Fruit fly (Drosophila melanogaster) whole organism, prepupa: ENCODE measurements around the gene CG32720.

Experiments
- Blimp-1 ChIP-seq: fragments of 200-800 bp; sonication (Bioruptor generic); optimal IDR thresholded peaks from 3 replicates; lab custom pipeline; 2017; ENCODE audit warnings: missing biosample characterization, missing genetic modification characterization, mild to moderate bottlenecking, moderate library complexity, missing genetic modification reagents
- CG10631 ChIP-seq: fragments of 200-800 bp; sonication (Bioruptor generic); optimal IDR thresholded peaks from 2 replicates; lab custom pipeline; 2016; ENCODE audit warnings: missing biosample characterization, missing genetic modification characterization
- CG11902 ChIP-seq: fragments of 200-800 bp; sonication (Bioruptor generic); optimal IDR thresholded peaks from 3 replicates; lab custom pipeline; 2016; ENCODE audit warnings: missing biosample characterization, missing genetic modification characterization
- CG1621 ChIP-seq: fragments of 200-800 bp; sonication (Bioruptor generic); optimal IDR thresholded peaks from 3 replicates; lab custom pipeline; 2018; ENCODE audit warnings: missing biosample characterization, mild to moderate bottlenecking, missing genetic modification characterization
- CG31627 ChIP-seq: fragments of 200-800 bp; sonication (Bioruptor generic); optimal IDR thresholded peaks from 3 replicates; lab custom pipeline; 2016; ENCODE audit warnings: missing biosample characterization, missing genetic modification characterization
- CG32006 ChIP-seq: fragments of 200-800 bp; sonication (Bioruptor generic); optimal IDR thresholded peaks from 3 replicates; lab custom pipeline; 2017; ENCODE audit warnings: missing biosample characterization, mild to moderate bottlenecking, missing genetic modification characterization
- CG34406 ChIP-seq: fragments of 200-800 bp; sonication (Bioruptor generic); optimal IDR thresholded peaks from 3 replicates; lab custom pipeline; 2016; ENCODE audit warnings: missing biosample characterization, missing genetic modification characterization
- CG4318 ChIP-seq: fragments of 200-800 bp; sonication (Bioruptor generic); optimal IDR thresholded peaks from 3 replicates; lab custom pipeline; 2017; ENCODE audit warnings: missing biosample characterization, mild to moderate bottlenecking, missing genetic modification characterization
- CG6163 ChIP-seq: fragments of 200-800 bp; sonication (Bioruptor generic); IDR thresholded peaks from 3 replicates; pipeline ENCODE4 v1.3.6; 2022; ENCODE audit warnings: missing biosample characterization, missing genetic modification characterization
- CG6276 ChIP-seq: fragments of 200-800 bp; sonication (Bioruptor generic); optimal IDR thresholded peaks from 2 replicates; lab custom pipeline; 2017; ENCODE audit warnings: missing biosample characterization, mild to moderate bottlenecking, missing genetic modification characterization
- CG6854 ChIP-seq: fragments of 200-800 bp; sonication (Bioruptor generic); optimal IDR thresholded peaks from 2 replicates; lab custom pipeline; 2017; ENCODE audit warnings: missing biosample characterization, mild to moderate bottlenecking, missing genetic modification characterization
- CG8119 ChIP-seq: fragments of 200-800 bp; sonication (Bioruptor generic); IDR thresholded peaks from 3 replicates; pipeline ENCODE4 v1.3.6; 2022; ENCODE audit warnings: missing biosample characterization, missing genetic modification characterization
- CG8319 ChIP-seq: fragments of 200-800 bp; sonication (Bioruptor generic); optimal IDR thresholded peaks from 3 replicates; lab custom pipeline; 2016; ENCODE audit warnings: missing biosample characterization, missing genetic modification characterization
- CG8632 ChIP-seq: fragments of 200-800 bp; sonication (Bioruptor generic); optimal IDR thresholded peaks from 3 replicates; lab custom pipeline; 2016; ENCODE audit warnings: missing biosample characterization, missing genetic modification characterization
- CG9139 ChIP-seq: fragments of 200-800 bp; sonication (Bioruptor generic); optimal IDR thresholded peaks from 3 replicates; lab custom pipeline; 2017; ENCODE audit warnings: missing biosample characterization, mild to moderate bottlenecking, missing genetic modification characterization
- Eip75B ChIP-seq: fragments of 200-800 bp; sonication (Bioruptor generic); optimal IDR thresholded peaks from 3 replicates; lab custom pipeline; 2016; ENCODE audit warnings: missing biosample characterization, missing genetic modification characterization
- Eip78C ChIP-seq: fragments of 200-800 bp; sonication (Bioruptor generic); peaks from one replicate; lab custom pipeline; 2016; ENCODE audit warnings: missing biosample characterization, missing genetic modification characterization
- Ets21C ChIP-seq: fragments of 200-800 bp; sonication (Bioruptor generic); optimal IDR thresholded peaks from 3 replicates; lab custom pipeline; 2016; ENCODE audit warnings: missing biosample characterization, missing genetic modification characterization
- Gug ChIP-seq: fragments of 200-800 bp; sonication (Bioruptor generic); IDR thresholded peaks from 2 replicates; pipeline ENCODE4 v1.3.6; 2022; ENCODE audit warnings: missing biosample characterization, missing genetic modification characterization
- Hr39 ChIP-seq: fragments of 200-800 bp; sonication (Bioruptor generic); optimal IDR thresholded peaks from 2 replicates; lab custom pipeline; 2016; ENCODE audit warnings: missing biosample characterization, missing genetic modification characterization
- Hr4 ChIP-seq: fragments of 200-800 bp; sonication (Bioruptor generic); optimal IDR thresholded peaks from 3 replicates; lab custom pipeline; 2016; ENCODE audit warnings: missing biosample characterization, missing genetic modification characterization
- Lpt ChIP-seq: fragments of 200-800 bp; sonication (Bioruptor generic); optimal IDR thresholded peaks from 3 replicates; lab custom pipeline; 2016; ENCODE audit warnings: missing biosample characterization, missing genetic modification characterization
- Met ChIP-seq: fragments of 200-800 bp; sonication (Bioruptor generic); optimal IDR thresholded peaks from 3 replicates; lab custom pipeline; 2016; ENCODE audit warnings: missing biosample characterization, missing genetic modification characterization
- Smox ChIP-seq: fragments of 200-800 bp; sonication (Bioruptor generic); optimal IDR thresholded peaks from 3 replicates; lab custom pipeline; 2016; ENCODE audit warnings: missing biosample characterization, missing genetic modification characterization
- Sox102F ChIP-seq: fragments of 200-800 bp; sonication (Bioruptor generic); optimal IDR thresholded peaks from 2 replicates; lab custom pipeline; 2016; ENCODE audit warnings: missing biosample characterization, mild to moderate bottlenecking, missing genetic modification characterization
- Sox14 ChIP-seq: fragments of 200-800 bp; sonication (Bioruptor generic); optimal IDR thresholded peaks from 3 replicates; lab custom pipeline; 2016; ENCODE audit warnings: missing biosample characterization, missing genetic modification characterization
- Sox15 ChIP-seq: fragments of 200-800 bp; sonication (Bioruptor generic); optimal IDR thresholded peaks from 3 replicates; lab custom pipeline; 2016; ENCODE audit warnings: missing biosample characterization, missing genetic modification characterization
- acj6 ChIP-seq: fragments of 200-800 bp; sonication (Bioruptor generic); optimal IDR thresholded peaks from 3 replicates; lab custom pipeline; 2016; ENCODE audit warnings: missing biosample characterization, missing genetic modification characterization
- dsx ChIP-seq: fragments of 200-800 bp; optimal IDR thresholded peaks from 3 replicates; lab custom pipeline; 2019; ENCODE audit warnings: missing biosample characterization, mild to moderate bottlenecking, missing genetic modification characterization, moderate library complexity; ENCODE audit not compliant: poor library complexity, severe bottlenecking
- eg ChIP-seq: fragments of 200-800 bp; sonication (Bioruptor generic); IDR thresholded peaks from 3 replicates; pipeline ENCODE4 v1.3.6; 2022; ENCODE audit warnings: missing biosample characterization, missing genetic modification characterization
- fd59A ChIP-seq: fragments of 200-800 bp; sonication (Bioruptor generic); optimal IDR thresholded peaks from 2 replicates; lab custom pipeline; 2017; ENCODE audit warnings: missing biosample characterization, mild to moderate bottlenecking, missing genetic modification characterization, missing genetic modification reagents
- fkh ChIP-seq: fragments of 200-800 bp; sonication (Bioruptor generic); optimal IDR thresholded peaks from 3 replicates; lab custom pipeline; 2017; ENCODE audit warnings: missing biosample characterization, mild to moderate bottlenecking, missing genetic modification characterization, moderate library complexity
- lz ChIP-seq: fragments of 200-800 bp; sonication (Bioruptor generic); optimal IDR thresholded peaks from 3 replicates; lab custom pipeline; 2016; ENCODE audit warnings: missing biosample characterization, missing genetic modification characterization
- pdm3 ChIP-seq: fragments of 200-800 bp; sonication (Bioruptor generic); optimal IDR thresholded peaks from 3 replicates; lab custom pipeline; 2016; ENCODE audit warnings: missing biosample characterization, missing genetic modification characterization
- svp ChIP-seq: fragments of 200-800 bp; sonication (Bioruptor generic); peaks from one replicate; lab custom pipeline; 2016; ENCODE audit warnings: missing biosample characterization, missing genetic modification characterization

Gene CG32720

dm6 chrX:7490927-7491326 is 45.8 kb downstream of the CG32720 start (continued):
- TF ChIP-seq Smox (GFP tag; lab: Kevin White, UChicago) = peak; percentile 57
- no peak for TF ChIP-seq fkh
- 0 out of 2 replicates have a peak, but pooled peaks have one; percentile 29 for TF ChIP-seq Gug
- peak; percentile 66 for TF ChIP-seq fd59A (GFP tag; lab: Kevin White, UChicago)
- peak; percentile 53 for TF ChIP-seq CG34406 (GFP tag; lab: Kevin White, UChicago)
- TF ChIP-seq Eip78C (GFP tag; lab: Kevin White, UChicago) = peak; percentile 77
- TF ChIP-seq CG6854 (GFP tag; lab: Kevin White, UChicago) = no peak
- TF ChIP-seq CG8119 (GFP tag; lab: Robert Waterston, UW) = no peak; the same call in 2 of the 3 replicates
- TF ChIP-seq Lpt = no peak
- TF ChIP-seq Hr39 (GFP tag; lab: Kevin White, UChicago) = peak; percentile 60
- peak; percentile 16 for TF ChIP-seq Ets21C (GFP tag; lab: Kevin White, UChicago)
- TF ChIP-seq CG1621 = peak; percentile 65
- peak; percentile 40 for TF ChIP-seq Sox14 (GFP tag; lab: Kevin White, UChicago)
- no peak for TF ChIP-seq Blimp-1 (GFP tag; lab: Kevin White, UChicago)
- TF ChIP-seq Met (GFP tag; lab: Kevin White, UChicago) = peak; percentile 67
- TF ChIP-seq CG32006 (GFP tag; lab: Kevin White, UChicago) = peak; percentile 51
- TF ChIP-seq CG4318 = no peak
- TF ChIP-seq CG6163 = peak; percentile 80
- TF ChIP-seq CG31627 = peak; percentile 41
- TF ChIP-seq CG10631 = peak; percentile 70
- peak; percentile 41 for TF ChIP-seq CG9139
- TF ChIP-seq Eip75B (GFP tag; lab: Kevin White, UChicago) = peak; percentile 47
- TF ChIP-seq pdm3 (GFP tag; lab: Kevin White, UChicago) = peak; percentile 59

- TF ChIP-seq CG8319 (GFP tag; lab: Kevin White, UChicago) = no peak
- TF ChIP-seq Lpt = no peak
- TF ChIP-seq Sox15 (GFP tag; lab: Kevin White, UChicago) = no peak
- no peak for TF ChIP-seq CG11902 (GFP tag; lab: Kevin White, UChicago)
- TF ChIP-seq Eip75B (GFP tag; lab: Kevin White, UChicago) = no peak
- no peak for TF ChIP-seq CG8632 (GFP tag; lab: Kevin White, UChicago)
- no peak for TF ChIP-seq Blimp-1 (GFP tag; lab: Kevin White, UChicago)
- TF ChIP-seq Sox14 (GFP tag; lab: Kevin White, UChicago) = no peak
- TF ChIP-seq CG6276 (GFP tag; lab: Kevin White, UChicago) = no peak
- no peak for TF ChIP-seq Hr4 (GFP tag; lab: Kevin White, UChicago)
- no peak for TF ChIP-seq eg (GFP tag; lab: Robert Waterston, UW)
- TF ChIP-seq Hr39 (GFP tag; lab: Kevin White, UChicago) = no peak
- TF ChIP-seq Smox (GFP tag; lab: Kevin White, UChicago) = no peak
- no peak for TF ChIP-seq acj6 (GFP tag; lab: Kevin White, UChicago)
- no peak for TF ChIP-seq dsx (GFP tag; lab: Kevin White, UChicago)
- no peak for TF ChIP-seq Sox102F (GFP tag; lab: Kevin White, UChicago)
- TF ChIP-seq svp (GFP tag; lab: Kevin White, UChicago) = no peak
- no peak for TF ChIP-seq lz (GFP tag; lab: Kevin White, UChicago)
Measured at dm6 chrX:7488254-7488653, 48.5 kb downstream of the CG32720 start.

- peak; percentile 27 for TF ChIP-seq Eip78C (GFP tag; lab: Kevin White, UChicago)
- no peak for TF ChIP-seq Gug
Measured at dm6 chrX:7486294-7486693, 50.5 kb downstream of the CG32720 start.
